Fruit fly (Drosophila melanogaster) Kc167 (cell line): ENCODE results near the gene Or85a.

Experiments used
- Myc ChIP-seq: fragments of >200 bp; optimal IDR thresholded peaks from 2 replicates; lab custom pipeline; 2017; ENCODE audit warnings: missing external identifiers
- Sin3A ChIP-seq: fragments of >200 bp; optimal IDR thresholded peaks from 2 replicates; lab custom pipeline; 2018; ENCODE audit warnings: missing external identifiers
- insv ChIP-seq: fragments of >200 bp; optimal IDR thresholded peaks from 3 replicates; lab custom pipeline; 2018; ENCODE audit warnings: missing external identifiers
- psq ChIP-seq: fragments of >200 bp; optimal IDR thresholded peaks from 2 replicates; lab custom pipeline; 2017; ENCODE audit warnings: missing external identifiers

DNA sequence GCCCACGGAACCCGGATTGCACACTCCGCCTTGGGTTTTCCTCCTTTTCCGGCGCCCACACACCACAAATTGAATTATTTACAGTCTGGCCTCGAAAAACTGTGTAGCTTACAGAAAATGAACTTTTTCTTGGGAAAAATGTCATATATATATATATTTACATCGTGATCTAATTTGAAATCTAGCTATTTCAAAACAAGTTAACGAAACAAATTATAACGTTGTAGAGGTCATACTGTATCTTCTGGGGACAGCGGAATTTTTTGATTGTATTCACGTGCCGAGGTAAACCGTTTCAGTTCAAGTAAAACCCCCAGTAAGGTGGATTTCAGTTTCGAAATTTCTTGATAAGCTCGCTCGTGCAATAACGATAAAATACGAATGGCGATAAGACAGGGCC is 32.9 kb downstream of the Or85a start:
- TF ChIP-seq psq (lab: Kevin White, UChicago) (no peak), Sin3A (lab: Kevin White, UChicago) (no peak), Myc (no peak), insv (lab: Kevin White, UChicago) (no peak)
